Worm (Caenorhabditis elegans) whole organism, L4 larva: ENCODE data around the gene B0250.18.

ENCODE experiments used
- D1046.2 ChIP-seq: fragments of 200-800 bp; sonication (Bioruptor generic); IDR thresholded peaks from 2 replicates; pipeline ENCODE4 v1.3.6; 2022; ENCODE audit warnings: missing genetic modification characterization, missing compliant biosample characterization
- F26F4.8 ChIP-seq: fragments of 200-800 bp; sonication (Bioruptor generic); conservative IDR thresholded peaks from 2 replicates; pipeline ENCODE4 v1.3.6; 2022; ENCODE audit warnings: missing genetic modification characterization, missing compliant biosample characterization
- F37D6.2 ChIP-seq: sonication (generic microtip); optimal IDR thresholded peaks from 2 replicates; lab custom pipeline; 2016; ENCODE audit warnings: mild to moderate bottlenecking, missing genetic modification characterization, missing compliant biosample characterization
- F49E8.2 ChIP-seq: sonication (generic microtip); optimal IDR thresholded peaks from 2 replicates; lab custom pipeline; 2016; ENCODE audit warnings: missing compliant biosample characterization, mild to moderate bottlenecking, missing genetic modification characterization, borderline replicate concordance
- aha-1 ChIP-seq: fragments of 150-350 bp; peaks from one replicate; lab custom pipeline; 2014; ENCODE audit warnings: missing biosample characterization, missing genetic modification characterization
- ceh-20 ChIP-seq: fragments of 200-800 bp; sonication (Bioruptor generic); IDR thresholded peaks from 2 replicates; pipeline ENCODE4 v1.3.6; 2022; ENCODE audit warnings: missing genetic modification reagents, missing genetic modification characterization, missing compliant biosample characterization
- ceh-28 ChIP-seq: fragments of 150-350 bp; optimal IDR thresholded peaks from 2 replicates; lab custom pipeline; 2014; ENCODE audit warnings: missing biosample characterization, missing genetic modification reagents, missing genetic modification characterization
- ceh-32 ChIP-seq: sonication (generic microtip); optimal IDR thresholded peaks from 2 replicates; lab custom pipeline; 2016; ENCODE audit warnings: mild to moderate bottlenecking, missing genetic modification characterization, missing compliant biosample characterization; ENCODE audit not compliant: poor library complexity
- ceh-44 ChIP-seq: fragments of 200-800 bp; sonication (Bioruptor generic); IDR thresholded peaks from 2 replicates; pipeline ENCODE4 v1.3.6; 2022; ENCODE audit warnings: missing genetic modification reagents, missing genetic modification characterization, missing compliant biosample characterization
- ceh-62 ChIP-seq: sonication (generic microtip); optimal IDR thresholded peaks from 2 replicates; lab custom pipeline; 2017; ENCODE audit warnings: missing biosample characterization, missing genetic modification characterization
- daf-12 ChIP-seq: fragments of 150-350 bp; optimal IDR thresholded peaks from 2 replicates; lab custom pipeline; 2014; ENCODE audit warnings: missing biosample characterization, missing genetic modification reagents, missing genetic modification characterization
- dmd-6 ChIP-seq: fragments of 200-800 bp; sonication (Bioruptor generic); IDR thresholded peaks from 2 replicates; pipeline ENCODE4 v1.3.6; 2022; ENCODE audit warnings: missing genetic modification reagents, missing genetic modification characterization, missing compliant biosample characterization
- dmd-8 ChIP-seq: fragments of 200-800 bp; sonication (Bioruptor generic); IDR thresholded peaks from 2 replicates; pipeline ENCODE4 v1.3.6; 2022; ENCODE audit warnings: missing genetic modification characterization, missing compliant biosample characterization
- egl-43 ChIP-seq: fragments of 200-800 bp; sonication (Bioruptor generic); IDR thresholded peaks from 2 replicates; pipeline ENCODE4 v1.3.6; 2022; ENCODE audit warnings: missing genetic modification reagents, missing genetic modification characterization, missing compliant biosample characterization
- hlh-30 ChIP-seq: sonication (generic microtip); optimal IDR thresholded peaks from 2 replicates; lab custom pipeline; 2017; ENCODE audit warnings: antibody characterized with exemption, mild to moderate bottlenecking, missing genetic modification characterization, missing compliant biosample characterization; ENCODE audit not compliant: insufficient read depth
- hmg-1.1 ChIP-seq: fragments of 200-800 bp; sonication (Bioruptor generic); IDR thresholded peaks from 2 replicates; pipeline ENCODE4 v1.3.6; 2022; ENCODE audit warnings: missing genetic modification reagents, missing genetic modification characterization, missing compliant biosample characterization
- lim-7 ChIP-seq: fragments of 200-800 bp; sonication (Bioruptor generic); IDR thresholded peaks from 2 replicates; pipeline ENCODE4 v1.3.6; 2022; ENCODE audit warnings: missing genetic modification characterization, missing compliant biosample characterization
- lir-3 ChIP-seq: sonication (generic microtip); optimal IDR thresholded peaks from 2 replicates; lab custom pipeline; 2016; ENCODE audit warnings: mild to moderate bottlenecking, missing genetic modification characterization, missing compliant biosample characterization
- madf-5 ChIP-seq, 2 experiments: fragments of 200-800 bp; sonication (Bioruptor generic); IDR thresholded peaks; 2 replicates each; pipeline ENCODE4 v1.3.6; 2022; ENCODE audit warnings: missing compliant biosample characterization in 2 of 2, missing genetic modification characterization in 2 of 2
- mdl-1 ChIP-seq, 2 experiments: fragments of 150-350 bp in 1 of 2; sonication (generic microtip) in 1 of 2; optimal IDR thresholded peaks; 2 replicates each; lab custom pipeline; 2014 to 2017; ENCODE audit warnings: missing biosample characterization in 2 of 2, missing genetic modification characterization in 2 of 2
- mxl-2 ChIP-seq: fragments of 200-800 bp; sonication (Bioruptor generic); conservative IDR thresholded peaks from 2 replicates; pipeline ENCODE4 v1.3.6; 2022; ENCODE audit warnings: missing genetic modification reagents, missing genetic modification characterization, missing compliant biosample characterization
- nhr-11 ChIP-seq: fragments of 150-350 bp; optimal IDR thresholded peaks from 2 replicates; lab custom pipeline; 2014; ENCODE audit warnings: missing biosample characterization, missing genetic modification characterization
- nhr-237 ChIP-seq: sonication (generic microtip); optimal IDR thresholded peaks from 2 replicates; lab custom pipeline; 2017; ENCODE audit warnings: missing biosample characterization, missing genetic modification characterization
- nhr-25 ChIP-seq: sonication (generic microtip); optimal IDR thresholded peaks from 2 replicates; lab custom pipeline; 2017; ENCODE audit warnings: missing genetic modification characterization, mild to moderate bottlenecking, missing compliant biosample characterization, antibody characterized with exemption, moderate library complexity, borderline replicate concordance; ENCODE audit not compliant: insufficient read depth
- sdz-12 ChIP-seq: fragments of 200-800 bp; sonication (Bioruptor generic); optimal IDR thresholded peaks from 2 replicates; lab custom pipeline; 2018; ENCODE audit warnings: mild to moderate bottlenecking, missing genetic modification characterization, missing compliant biosample characterization
- snpc-4 ChIP-seq: fragments of 150-350 bp; optimal IDR thresholded peaks from 2 replicates; lab custom pipeline; 2014; ENCODE audit warnings: missing biosample characterization, missing genetic modification characterization
- spr-3 ChIP-seq: fragments of 200-800 bp; sonication (Bioruptor generic); optimal IDR thresholded peaks from 2 replicates; lab custom pipeline; 2018; ENCODE audit warnings: mild to moderate bottlenecking, missing genetic modification characterization, missing compliant biosample characterization
- tag-97 ChIP-seq: fragments of 200-800 bp; sonication (Bioruptor generic); IDR thresholded peaks from 2 replicates; pipeline ENCODE4 v1.3.6; 2022; ENCODE audit warnings: missing genetic modification characterization, missing compliant biosample characterization
- unc-62 ChIP-seq, 3 experiments: fragments of 150-350 bp in 1 of 3; sonication (generic microtip); optimal IDR thresholded peaks in 2 of 3; peaks in 1 of 3; 1 replicate in 1 of 3; 2 replicates in 2 of 3; lab custom pipeline; 2014 to 2017; ENCODE audit warnings: missing biosample characterization in 3 of 3, missing genetic modification characterization in 3 of 3, missing genetic modification reagents in 3 of 3, missing genotype in 1 of 3
- zip-11 ChIP-seq: fragments of 200-800 bp; sonication (Bioruptor generic); IDR thresholded peaks from 2 replicates; pipeline ENCODE4 v1.3.6; 2022; ENCODE audit warnings: missing genetic modification characterization, missing compliant biosample characterization

Gene B0250.18

DNA sequence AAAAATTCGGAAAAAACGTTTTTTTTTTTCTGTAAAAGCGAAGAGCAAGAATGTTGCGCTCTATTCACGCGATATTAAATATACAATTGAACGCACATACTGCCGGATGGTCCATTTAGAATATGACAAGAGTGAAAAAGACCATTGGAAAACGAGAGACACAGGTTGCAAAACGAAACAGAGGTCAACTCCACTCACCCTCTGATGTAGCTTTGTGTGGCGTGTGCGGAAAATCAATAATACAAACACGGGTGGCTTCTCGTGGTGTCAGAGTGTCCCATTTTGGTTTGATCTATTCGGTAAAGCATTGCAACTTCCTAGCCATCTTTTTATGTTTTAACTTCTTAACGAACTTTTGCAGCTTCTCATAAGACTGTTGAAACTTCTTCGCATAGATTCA is 4.1 kb upstream of the B0250.18 start:
- TF ChIP-seq hlh-30 (tag; lab: Kevin White, UChicago) = peak; percentile 49
- TF ChIP-seq mxl-2 = no peak
- TF ChIP-seq, all 104 proteins: peak for 1

- TF ChIP-seq hmg-1.1 (GFP tag; lab: Robert Waterston, UW) (no peak), nhr-237 (tag; lab: Kevin White, UChicago) (no peak), dmd-6 (GFP tag; lab: Robert Waterston, UW) (no peak), hlh-30 (tag; lab: Kevin White, UChicago) (peak; percentile 41), aha-1 (tag; lab: Kevin White, UChicago) (peak; percentile 97)
These were observed 3.6 kb downstream of the B0250.18 start for ce11 chrV:20457155-20457554.

DNA sequence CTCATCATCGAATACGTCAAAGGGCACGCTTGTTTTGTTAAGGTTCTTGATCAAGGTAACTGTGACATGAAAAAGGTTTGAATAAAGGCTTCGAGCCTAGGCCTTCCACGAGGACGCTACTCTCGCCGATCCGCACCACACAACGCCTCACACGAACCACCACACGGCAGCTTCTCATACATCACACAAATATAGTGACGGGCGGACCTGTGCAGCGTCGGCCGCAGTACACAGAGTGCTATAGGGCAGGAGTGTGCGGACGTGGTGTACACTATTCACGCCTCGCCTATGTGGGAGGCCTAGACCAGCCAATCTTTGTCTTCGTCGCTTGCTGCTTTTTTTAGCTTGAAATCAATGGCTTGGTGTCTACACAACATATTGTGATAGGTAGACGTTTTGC is 5.1 kb downstream of the B0250.18 start:
- no peak for TF ChIP-seq tag-97
- no peak for TF ChIP-seq ceh-28 (tag; lab: Kevin White, UChicago)
- peak; percentile 84 for TF ChIP-seq snpc-4 (tag; lab: Kevin White, UChicago)
- TF ChIP-seq madf-5 (GFP tag; IDR thresholded peaks at IDR 0.05; lab: Robert Waterston, UW) = no peak

DNA sequence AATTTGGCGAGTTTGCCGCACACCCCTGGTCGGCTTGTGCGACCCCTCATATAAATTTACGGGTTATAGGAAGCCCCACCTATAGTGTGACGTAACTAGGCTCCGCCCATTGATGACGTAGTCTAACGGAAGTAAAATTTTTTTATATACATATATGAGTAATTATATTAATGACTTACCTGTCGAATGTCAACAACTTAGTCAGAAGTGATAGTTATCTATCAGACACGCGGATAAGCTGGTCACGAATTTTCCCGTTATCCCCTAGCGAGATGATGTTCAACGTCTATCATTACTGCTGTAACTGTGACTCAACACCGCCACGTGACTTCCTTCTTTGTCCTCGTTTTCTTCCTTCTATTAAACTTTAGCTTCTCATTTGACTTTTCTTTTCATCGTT is 6.9 kb downstream of the B0250.18 start, which contains the start of gene srd-70:
TSS of gene srd-70 (plus strand) at position 301 of the 400 bp plus-strand sequence.
- no peak for TF ChIP-seq F37D6.2
- TF ChIP-seq snpc-4 (tag; lab: Kevin White, UChicago) = no peak
- no peak for TF ChIP-seq hmg-1.1 (GFP tag; lab: Robert Waterston, UW)
- no peak for TF ChIP-seq dmd-8 (GFP tag; lab: Robert Waterston, UW)
- no peak for TF ChIP-seq sdz-12 (GFP tag; lab: Kevin White, UChicago)
- no peak for TF ChIP-seq mdl-1 (tag; optimal IDR thresholded peaks at IDR 0.05; lab: Kevin White, UChicago)
- no peak for TF ChIP-seq ceh-20
- TF ChIP-seq ceh-62 = no peak
- TF ChIP-seq aha-1 (tag; lab: Kevin White, UChicago) = no peak
- no peak for TF ChIP-seq nhr-237 (tag; lab: Kevin White, UChicago)
- TF ChIP-seq ceh-44 (GFP tag; lab: Robert Waterston, UW) = no peak
- TF ChIP-seq lir-3 = no peak
- no peak for TF ChIP-seq zip-11 (GFP tag; lab: Robert Waterston, UW)
- TF ChIP-seq, all 104 proteins: peak for 0

DNA sequence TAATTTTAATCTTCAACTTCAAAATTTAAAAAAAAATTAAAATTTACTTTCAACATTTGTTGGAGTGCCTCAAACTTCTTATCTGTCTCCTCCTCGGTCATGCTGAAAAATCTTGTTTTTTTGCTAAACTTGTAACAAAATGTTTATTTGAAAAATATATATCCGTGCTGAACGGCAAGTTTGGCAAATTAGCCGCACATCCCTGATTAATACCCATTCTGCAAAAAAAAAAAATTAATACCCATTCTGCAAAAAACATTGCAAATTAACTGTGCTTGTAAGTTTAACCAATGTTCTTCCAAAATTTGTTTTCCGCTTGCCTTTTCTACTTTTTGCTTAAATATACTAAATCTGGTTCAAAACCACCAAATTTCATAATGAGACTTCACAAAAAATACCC is 7.6 kb downstream of the B0250.18 start, which contains the start of gene F48F5.6:
TSS of gene F48F5.6 (minus strand) at position 101 of the 400 bp plus-strand sequence.
- TF ChIP-seq ceh-62 (no peak), daf-12 (tag; lab: Kevin White, UChicago) (no peak), egl-43 (GFP tag; lab: Robert Waterston, UW) (no peak), snpc-4 (tag; lab: Kevin White, UChicago) (no peak), spr-3 (GFP tag; lab: Kevin White, UChicago) (no peak), F49E8.2 (tag; lab: Kevin White, UChicago) (no peak), ceh-32 (tag; lab: Kevin White, UChicago) (no peak), lim-7 (GFP tag; lab: Robert Waterston, UW) (no peak), F26F4.8 (GFP tag; lab: Robert Waterston, UW) (no peak), zip-11 (GFP tag; lab: Robert Waterston, UW) (no peak), unc-62 (GFP tag; optimal IDR thresholded peaks at IDR 0.05 in 1 of 2; lab: Kevin White, UChicago) (no peak), unc-62 (tag; optimal IDR thresholded peaks at IDR 0.05; lab: Kevin White, UChicago) (no peak), nhr-11 (tag; lab: Kevin White, UChicago) (no peak), ceh-28 (tag; lab: Kevin White, UChicago) (no peak), nhr-25 (no peak), dmd-8 (GFP tag; lab: Robert Waterston, UW) (no peak), madf-5 (GFP tag; IDR thresholded peaks at IDR 0.05; lab: Robert Waterston, UW) (no peak), D1046.2 (GFP tag; lab: Robert Waterston, UW) (no peak)
